Fruit fly (Drosophila melanogaster): ENCODE measurements around the gene Ppt1.

DNA sequence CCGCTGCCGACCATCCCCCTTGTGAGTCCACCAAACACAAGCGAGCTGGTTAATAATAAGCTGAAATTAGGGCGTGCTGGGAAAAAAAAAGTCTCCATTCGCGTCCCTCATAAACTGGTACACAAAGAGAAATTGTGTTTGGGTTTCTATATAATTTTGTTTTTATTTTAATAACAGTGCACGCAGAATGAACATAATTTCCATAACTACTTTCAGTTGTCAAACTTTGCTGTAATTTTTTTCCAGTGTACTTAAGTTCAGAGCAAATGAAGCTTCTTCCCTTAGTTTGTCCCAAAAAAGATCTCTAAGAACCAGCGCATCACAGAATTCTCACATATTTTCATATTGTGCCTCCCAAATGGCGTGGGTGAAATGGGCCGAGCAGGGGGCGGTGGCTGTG, 38.0 kb upstream of the Ppt1 start:
- TF ChIP-seq CG12768 (GFP tag; optimal IDR thresholded peaks at IDR 0.05) (no peak), kay (GFP tag; ENCODE audit: borderline replicate concordance) (no peak), Mnt (GFP tag; optimal IDR thresholded peaks at IDR 0.05) (no peak), CG33017 (tag; optimal IDR thresholded peaks at IDR 0.05) (no peak), CG11617 (GFP tag; optimal IDR thresholded peaks at IDR 0.05) (no peak), Crg-1 (GFP tag; optimal IDR thresholded peaks at IDR 0.05) (no peak), cnc (optimal IDR thresholded peaks at IDR 0.05) (no peak)
